Worm (Caenorhabditis elegans): Measurements from ENCODE around the gene F36A4.1.

- TF ChIP-seq sptf-1 (tag; optimal IDR thresholded peaks at IDR 0.05) (no peak), mep-1 (tag; optimal IDR thresholded peaks at IDR 0.05) (no peak), elt-3 (tag; optimal IDR thresholded peaks at IDR 0.05) (no peak)
Observed at ce11 chrIV:4288332-4288731, 16.1 kb downstream of the F36A4.1 start, which contains the start of gene srv-4.
